Worm (Caenorhabditis elegans) whole organism, L1 larva: ENCODE data around the gene srh-268.

Experiments
- C16A3.4 ChIP-seq: fragments of 150-350 bp; optimal IDR thresholded peaks from 2 replicates; lab custom pipeline; 2014; ENCODE audit warnings: missing biosample characterization, missing genetic modification characterization
- F16B12.6 ChIP-seq: fragments of 150-350 bp; optimal IDR thresholded peaks from 2 replicates; lab custom pipeline; 2014; ENCODE audit warnings: missing biosample characterization, missing genetic modification characterization
- alr-1 ChIP-seq: fragments of 200-800 bp; sonication (Bioruptor generic); optimal IDR thresholded peaks from 2 replicates; lab custom pipeline; 2018; ENCODE audit warnings: borderline replicate concordance, mild to moderate bottlenecking, missing genetic modification characterization, missing compliant biosample characterization
- aly-2 ChIP-seq: fragments of 150-350 bp; optimal IDR thresholded peaks from 2 replicates; lab custom pipeline; 2014; ENCODE audit warnings: missing biosample characterization, missing genetic modification characterization
- ama-1 ChIP-seq: fragments of 150-350 bp; optimal IDR thresholded peaks from 2 replicates; lab custom pipeline; 2014
- dpl-1 ChIP-seq, 3 experiments: fragments of 150-350 bp in 2 of 3; sonication (generic microtip) in 1 of 3; optimal IDR thresholded peaks; 2 replicates each; lab custom pipeline; 2014 to 2017; ENCODE audit warnings: missing biosample characterization in 3 of 3, missing genetic modification characterization in 3 of 3, missing genetic modification reagents in 3 of 3
- efl-1 ChIP-seq, 4 experiments: fragments of 150-350 bp; optimal IDR thresholded peaks in 3 of 4; peaks in 1 of 4; 1 replicate in 1 of 4; 2 replicates in 3 of 4; lab custom pipeline; 2014; ENCODE audit warnings: missing biosample characterization in 2 of 4, missing genetic modification characterization in 2 of 4, missing genetic modification reagents in 2 of 4
- efl-3 ChIP-seq: fragments of 200-800 bp; sonication (Bioruptor generic); optimal IDR thresholded peaks from 2 replicates; lab custom pipeline; 2018; ENCODE audit warnings: mild to moderate bottlenecking, missing genetic modification characterization, missing compliant biosample characterization
- elt-3 ChIP-seq, 6 experiments: fragments of 150-350 bp in 1 of 6; sonication (generic microtip); optimal IDR thresholded peaks; 2 replicates each; lab custom pipeline; 2017 to 2018; ENCODE audit warnings: missing biosample characterization in 6 of 6, missing genetic modification characterization in 6 of 6, inconsistent platforms in 1 of 6
- ets-5 ChIP-seq: fragments of 200-800 bp; sonication (Bioruptor generic); IDR thresholded peaks from 2 replicates; pipeline ENCODE4 v1.3.6; 2022; ENCODE audit warnings: missing genetic modification characterization, missing compliant biosample characterization
- fkh-10 ChIP-seq: sonication (generic microtip); optimal IDR thresholded peaks from 2 replicates; lab custom pipeline; 2017; ENCODE audit warnings: missing biosample characterization, missing genetic modification reagents, missing genetic modification characterization
- fkh-8 ChIP-seq: sonication (generic microtip); optimal IDR thresholded peaks from 2 replicates; lab custom pipeline; 2016; ENCODE audit warnings: mild to moderate bottlenecking, missing genetic modification characterization, missing compliant biosample characterization
- fos-1 ChIP-seq: fragments of 150-350 bp; optimal IDR thresholded peaks from 2 replicates; lab custom pipeline; 2014; ENCODE audit warnings: missing biosample characterization, missing genetic modification characterization
- irx-1 ChIP-seq: sonication (generic microtip); optimal IDR thresholded peaks from 2 replicates; lab custom pipeline; 2016; ENCODE audit warnings: missing genetic modification characterization, missing compliant biosample characterization
- lin-14 ChIP-seq: fragments of 200-800 bp; sonication (Bioruptor generic); optimal IDR thresholded peaks from 2 replicates; lab custom pipeline; 2018; ENCODE audit warnings: mild to moderate bottlenecking, missing genetic modification characterization, moderate library complexity, missing compliant biosample characterization
- lin-35 ChIP-seq, 2 experiments: fragments of 150-350 bp; optimal IDR thresholded peaks; 2 replicates each; lab custom pipeline; 2014; ENCODE audit warnings: missing biosample characterization in 2 of 2, missing genetic modification characterization in 2 of 2, missing genetic modification reagents in 2 of 2
- mef-2 ChIP-seq: fragments of 150-350 bp; optimal IDR thresholded peaks from 2 replicates; lab custom pipeline; 2014; ENCODE audit warnings: missing biosample characterization, missing genetic modification characterization
- nhr-19 ChIP-seq: fragments of 200-800 bp; sonication (Bioruptor generic); conservative IDR thresholded peaks from 2 replicates; pipeline ENCODE4 v1.3.6; 2022; ENCODE audit warnings: missing genetic modification characterization, missing compliant biosample characterization
- nhr-20 ChIP-seq: sonication (generic microtip); optimal IDR thresholded peaks from 2 replicates; lab custom pipeline; 2016; ENCODE audit warnings: mild to moderate bottlenecking, missing genetic modification characterization, missing compliant biosample characterization
- nhr-237 ChIP-seq: fragments of 150-350 bp; optimal IDR thresholded peaks from 2 replicates; lab custom pipeline; 2014; ENCODE audit warnings: missing biosample characterization, missing genetic modification characterization
- nhr-47 ChIP-seq: sonication (generic microtip); optimal IDR thresholded peaks from 2 replicates; lab custom pipeline; 2016; ENCODE audit warnings: mild to moderate bottlenecking, missing genetic modification characterization, moderate library complexity, missing compliant biosample characterization
- nhr-71 ChIP-seq: sonication (generic microtip); optimal IDR thresholded peaks from 2 replicates; lab custom pipeline; 2016; ENCODE audit warnings: mild to moderate bottlenecking, missing genetic modification characterization, moderate library complexity, missing compliant biosample characterization
- nhr-77 ChIP-seq: fragments of 150-350 bp; optimal IDR thresholded peaks from 2 replicates; lab custom pipeline; 2014; ENCODE audit warnings: missing biosample characterization, missing genetic modification characterization
- nhr-84 ChIP-seq: sonication (generic microtip); optimal IDR thresholded peaks from 2 replicates; lab custom pipeline; 2017; ENCODE audit warnings: missing biosample characterization, missing genetic modification characterization
- nhr-85 ChIP-seq: sonication (generic microtip); peaks from one replicate; lab custom pipeline; 2016; ENCODE audit warnings: missing genetic modification characterization, inconsistent platforms, missing compliant biosample characterization
- nhr-90 ChIP-seq: sonication (generic microtip); optimal IDR thresholded peaks from 2 replicates; lab custom pipeline; 2016; ENCODE audit warnings: mild to moderate bottlenecking, missing genetic modification characterization, missing compliant biosample characterization; ENCODE audit not compliant: poor library complexity
- pag-3 ChIP-seq: sonication (generic microtip); optimal IDR thresholded peaks from 2 replicates; lab custom pipeline; 2017; ENCODE audit warnings: missing genetic modification characterization, mild to moderate bottlenecking, missing compliant biosample characterization, antibody characterized with exemption, borderline replicate concordance; ENCODE audit not compliant: insufficient read depth
- pqm-1 ChIP-seq: sonication (generic microtip); optimal IDR thresholded peaks from 3 replicates; lab custom pipeline; 2017; ENCODE audit warnings: missing biosample characterization, missing genetic modification characterization
- rnt-1 ChIP-seq: sonication (generic microtip); optimal IDR thresholded peaks from 2 replicates; lab custom pipeline; 2016; ENCODE audit warnings: mild to moderate bottlenecking, missing genetic modification characterization, moderate library complexity, missing compliant biosample characterization
- snpc-4 ChIP-seq: fragments of 150-350 bp; optimal IDR thresholded peaks from 2 replicates; lab custom pipeline; 2014; ENCODE audit warnings: missing biosample characterization, missing genetic modification characterization
- swsn-7 ChIP-seq: sonication (generic microtip); optimal IDR thresholded peaks from 2 replicates; lab custom pipeline; 2016; ENCODE audit warnings: missing genetic modification characterization, missing compliant biosample characterization
- tbx-2 ChIP-seq: sonication (generic microtip); optimal IDR thresholded peaks from 2 replicates; lab custom pipeline; 2016; ENCODE audit warnings: missing genetic modification characterization, missing compliant biosample characterization
- tlp-1 ChIP-seq: fragments of 150-350 bp; optimal IDR thresholded peaks from 2 replicates; lab custom pipeline; 2014; ENCODE audit warnings: missing biosample characterization, missing genetic modification characterization

srh-268 gene

DNA sequence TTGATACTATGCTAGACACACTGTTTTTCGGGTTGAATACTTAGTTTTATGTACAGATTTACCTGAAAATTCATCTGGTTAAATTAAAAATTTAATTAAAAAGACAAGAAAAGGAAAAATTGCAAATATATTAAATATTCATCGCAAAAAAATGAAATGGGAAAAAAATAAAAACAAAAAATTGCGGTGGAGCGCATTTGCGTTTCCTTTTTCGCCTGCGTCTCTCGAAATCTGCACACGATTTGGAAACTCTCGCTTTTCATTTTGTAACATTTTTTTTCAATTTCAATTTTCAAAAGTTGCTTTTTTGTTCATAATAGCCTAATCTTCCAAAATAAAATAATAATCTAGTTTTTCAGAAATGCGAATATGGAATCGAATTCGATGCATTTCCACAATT is 48.5 kb downstream of the srh-268 start, which contains the start of the genes F19F10.11 and C50E3.5 (continued):
- TF ChIP-seq rnt-1 (peak; percentile 57), ama-1 (lab: Kevin White, UChicago) (no peak), fkh-8 (tag; lab: Kevin White, UChicago) (no peak), nhr-77 (tag; lab: Kevin White, UChicago) (no peak), efl-3 (GFP tag; lab: Kevin White, UChicago) (no peak), aly-2 (tag; lab: Kevin White, UChicago) (no peak), pqm-1 (tag; lab: Kevin White, UChicago) (no peak), nhr-20 (tag; lab: Kevin White, UChicago) (peak; percentile 69), mef-2 (tag; lab: Kevin White, UChicago) (no peak), irx-1 (tag; lab: Kevin White, UChicago) (peak; percentile 42), nhr-90 (tag; lab: Kevin White, UChicago) (peak; percentile 66), nhr-237 (tag; lab: Kevin White, UChicago) (no peak), swsn-7 (tag; lab: Kevin White, UChicago) (peak; percentile 70), tbx-2 (tag; lab: Kevin White, UChicago) (peak; percentile 70), lin-35 (GFP tag; optimal IDR thresholded peaks at IDR 0.05; lab: Kevin White, UChicago) (peak; percentile 27 to 64), elt-3 (tag; optimal IDR thresholded peaks at IDR 0.05; lab: Kevin White, UChicago) (peak in 1 of 6 experiments; percentile 57), tlp-1 (tag; lab: Kevin White, UChicago) (no peak), F16B12.6 (tag; lab: Kevin White, UChicago) (no peak), nhr-47 (tag; lab: Kevin White, UChicago) (peak; percentile 73), dpl-1 (GFP tag; optimal IDR thresholded peaks at IDR 0.05; lab: Kevin White, UChicago) (peak; percentile 48 to 72 (median 66)), snpc-4 (tag; lab: Kevin White, UChicago) (peak; percentile 68), nhr-19 (GFP tag; lab: Robert Waterston, UW) (peak; percentile 66), efl-1 (optimal IDR thresholded peaks at IDR 0.05; lab: Kevin White, UChicago) (peak; percentile 69 to 71), efl-1 (GFP tag; optimal IDR thresholded peaks at IDR 0.05 in 1 of 2; lab: Kevin White, UChicago) (peak; percentile 69 to 95), nhr-84 (tag; lab: Kevin White, UChicago) (no peak), ets-5 (GFP tag; lab: Robert Waterston, UW) (no peak), lin-14 (GFP tag; lab: Kevin White, UChicago) (peak; percentile 79), nhr-85 (tag; lab: Kevin White, UChicago) (peak; percentile 74), alr-1 (tag; lab: Kevin White, UChicago) (no peak), fos-1 (peak; percentile 46), nhr-71 (peak; percentile 79), pag-3 (tag; lab: Kevin White, UChicago) (peak; percentile 22), C16A3.4 (tag; lab: Kevin White, UChicago) (peak; percentile 67)

DNA sequence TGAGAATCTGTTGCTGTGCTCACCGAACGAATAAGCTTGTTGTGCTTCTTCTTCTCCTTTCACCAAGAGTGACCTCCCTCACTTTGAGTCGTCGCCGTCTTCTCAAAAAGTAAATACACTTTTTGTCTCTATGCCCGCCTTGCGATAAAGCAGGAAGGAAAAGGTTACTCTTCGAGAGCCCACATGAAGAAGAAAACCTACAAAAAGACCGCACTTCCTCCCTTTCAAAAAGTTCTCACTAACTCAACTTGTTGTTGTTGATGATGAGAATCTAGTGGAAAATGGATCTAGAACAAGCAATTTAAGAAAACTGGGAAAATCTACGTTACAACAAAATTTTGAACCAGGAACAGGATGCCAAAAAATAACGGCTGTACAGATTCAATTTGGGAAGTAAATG is 51.3 kb downstream of the srh-268 start, which contains the start of gene C50E3.6:
C50E3.6 (minus strand) TSS at position 101 of the 400 bp plus-strand sequence.
- TF ChIP-seq snpc-4 (tag; lab: Kevin White, UChicago), result no peak
- TF ChIP-seq lin-14 (GFP tag; lab: Kevin White, UChicago), result peak; percentile 7
- peak; percentile 49 for TF ChIP-seq fkh-10 (GFP tag; lab: Kevin White, UChicago)
